Fruit fly (Drosophila melanogaster): Measurements from ENCODE around the gene CAH8.

The CAH8 gene

DNA sequence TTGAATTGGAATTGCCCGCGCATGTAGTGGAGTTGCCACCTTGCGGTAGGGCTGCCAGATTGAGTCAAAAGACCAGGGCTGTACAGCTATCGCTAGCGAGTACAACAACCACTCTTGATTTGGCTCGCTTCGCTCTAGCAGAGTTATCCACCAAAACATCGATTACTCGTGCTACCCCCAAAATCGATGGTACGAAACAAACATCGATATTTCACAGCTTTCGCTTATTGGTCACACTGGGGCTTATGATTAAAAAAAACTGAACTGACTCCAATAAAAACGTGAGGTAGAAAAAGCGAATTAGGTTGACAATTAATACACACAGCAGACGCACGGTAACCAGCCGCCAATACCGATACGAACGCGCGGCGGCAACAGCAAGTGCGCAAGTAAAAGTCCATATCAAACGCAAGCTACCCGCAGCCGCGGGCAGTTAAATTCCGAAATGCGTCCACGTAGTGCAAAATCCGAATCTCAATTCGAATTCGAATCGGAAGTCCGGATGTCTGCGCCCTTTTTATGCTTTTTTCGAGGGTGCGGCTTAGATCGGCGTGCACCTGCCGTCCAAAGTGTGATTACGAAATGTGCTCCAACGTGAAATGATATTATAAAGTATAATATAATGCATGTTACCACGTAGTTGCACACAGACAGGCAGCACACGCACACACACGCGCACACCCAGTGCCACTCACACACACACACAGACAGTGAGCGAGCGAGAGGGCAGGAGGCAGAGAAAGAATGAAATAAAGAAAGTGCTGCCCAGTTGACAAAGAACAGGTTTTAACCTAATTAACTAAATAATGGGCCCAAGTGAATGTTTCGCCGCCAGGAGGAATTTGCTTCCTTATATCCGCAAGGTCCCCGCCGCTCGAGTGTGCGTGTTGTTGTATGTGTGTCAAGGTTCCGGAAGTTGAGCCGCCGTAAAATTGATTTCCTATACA is 32.8 kb downstream of the CAH8 start, which contains the start of gene Sar1 (continued):
- TF ChIP-seq scrt (GFP tag; optimal IDR thresholded peaks at IDR 0.05) (no peak), jigr1 (GFP tag; IDR thresholded peaks at IDR 0.05) (no peak), CG6689 (GFP tag; IDR thresholded peaks at IDR 0.05) (no peak), Awh (GFP tag; IDR thresholded peaks at IDR 0.05) (no peak), CG4854 (GFP tag; optimal IDR thresholded peaks at IDR 0.05) (no peak), otp (GFP tag; IDR thresholded peaks at IDR 0.05) (no peak), nom (GFP tag; optimal IDR thresholded peaks at IDR 0.05) (peak; percentile 37), CG1529 (GFP tag; optimal IDR thresholded peaks at IDR 0.05) (no peak), odd (GFP tag; optimal IDR thresholded peaks at IDR 0.05) (peak; percentile 35), CG8290 (GFP tag; optimal IDR thresholded peaks at IDR 0.05) (peak; percentile 55), CG8290 (tag; optimal IDR thresholded peaks at IDR 0.05) (peak in 1 of 2 experiments; percentile 92), Nf-YA (GFP tag; IDR thresholded peaks at IDR 0.05) (no peak), NK7.1 (GFP tag; optimal IDR thresholded peaks at IDR 0.05) (no peak), CoRest (tag; optimal IDR thresholded peaks at IDR 0.05) (peak; percentile 65), CG14965 (GFP tag; optimal IDR thresholded peaks at IDR 0.05; ENCODE audit: borderline replicate concordance) (peak; percentile 12), Dbx (GFP tag; IDR thresholded peaks at IDR 0.05) (peak; percentile 74; the same call in 2 of the 3 replicates), CG11723 (GFP tag; optimal IDR thresholded peaks at IDR 0.05) (no peak), grn (GFP tag; optimal IDR thresholded peaks at IDR 0.05) (peak; percentile 6), Ravus (GFP tag; IDR thresholded peaks at IDR 0.05) (no peak), repo (GFP tag; optimal IDR thresholded peaks at IDR 0.05) (peak; percentile 14), CG15073 (GFP tag; optimal IDR thresholded peaks at IDR 0.05) (no peak), CG32772 (GFP tag; IDR thresholded peaks at IDR 0.05) (peak; percentile 55), CG11695 (GFP tag; IDR thresholded peaks at IDR 0.05) (0 out of 3 replicates have a peak, but pooled peaks have one; percentile 7), CG15514 (GFP tag; optimal IDR thresholded peaks at IDR 0.05) (peak; percentile 96), Sry-δ (GFP tag; optimal IDR thresholded peaks at IDR 0.05) (peak; percentile 92), Ptx1 (GFP tag; IDR thresholded peaks at IDR 0.05) (no peak), cas (GFP tag; IDR thresholded peaks at IDR 0.05) (no peak), pan (optimal IDR thresholded peaks at IDR 0.05) (no peak), pan (GFP tag; optimal IDR thresholded peaks at IDR 0.05 in 1 of 2, IDR thresholded peaks at IDR 0.05 in 1 of 2) (peak in 1 of 2 experiments; percentile 7), CG2116 (GFP tag; optimal IDR thresholded peaks at IDR 0.05) (peak; percentile 83), CG4282 (GFP tag; optimal IDR thresholded peaks at IDR 0.05) (peak; percentile 19), twi (tag; optimal IDR thresholded peaks at IDR 0.05) (no peak), sima (GFP tag; optimal IDR thresholded peaks at IDR 0.05) (no peak), Stat92E (GFP tag; optimal IDR thresholded peaks at IDR 0.05) (peak in 1 of 3 experiments; percentile 90), zfh2 (GFP tag; optimal IDR thresholded peaks at IDR 0.05) (peak; percentile 42), Fer1 (GFP tag; optimal IDR thresholded peaks at IDR 0.05) (no peak), ranshi (GFP tag; IDR thresholded peaks at IDR 0.05) (0 out of 2 replicates have a peak, but pooled peaks have one; percentile 6), CG10979 (tag; optimal IDR thresholded peaks at IDR 0.05) (no peak), CG9437 (GFP tag; optimal IDR thresholded peaks at IDR 0.05) (peak; percentile 55), Vsx1 (GFP tag; optimal IDR thresholded peaks at IDR 0.05) (peak; percentile 24), CrebB (tag; optimal IDR thresholded peaks at IDR 0.05) (peak; percentile 22), CG3847 (GFP tag; IDR thresholded peaks at IDR 0.05) (peak; percentile 99), Tbp (GFP tag; optimal IDR thresholded peaks at IDR 0.05) (no peak), CG6272 (GFP tag; IDR thresholded peaks at IDR 0.05) (0 out of 2 replicates have a peak, but pooled peaks have one; percentile 19), CG11696 (GFP tag; IDR thresholded peaks at IDR 0.05) (no peak), btn (GFP tag; optimal IDR thresholded peaks at IDR 0.05) (no peak), Deaf1 (tag; optimal IDR thresholded peaks at IDR 0.05) (no peak), B-H2 (GFP tag; optimal IDR thresholded peaks at IDR 0.05) (peak; percentile 58), sqz (GFP tag; optimal IDR thresholded peaks at IDR 0.05) (peak; percentile 91), HLH3B (GFP tag; IDR thresholded peaks at IDR 0.05) (no peak; the same call in 1 of the 2 replicates)

All from whole organism, embryonic.